Fruit fly (Drosophila melanogaster) whole organism, pupa: ENCODE data around the gene Atx-1.

ENCODE experiments used
- CG12605 ChIP-seq: fragments of 200-800 bp; sonication (Bioruptor generic); IDR thresholded peaks from 2 replicates; pipeline ENCODE4 v1.3.6; 2022; ENCODE audit warnings: missing biosample characterization, missing genetic modification characterization
- CG13204 ChIP-seq: fragments of 200-800 bp; sonication (Bioruptor generic); optimal IDR thresholded peaks from 2 replicates; lab custom pipeline; 2018; ENCODE audit warnings: missing biosample characterization, mild to moderate bottlenecking, missing genetic modification characterization, moderate library complexity
- CG34367 ChIP-seq: fragments of 200-800 bp; sonication (Bioruptor generic); optimal IDR thresholded peaks from 2 replicates; lab custom pipeline; 2018; ENCODE audit warnings: missing biosample characterization, mild to moderate bottlenecking, missing genetic modification characterization
- CG8159 ChIP-seq: fragments of 200-800 bp; sonication (Bioruptor generic); optimal IDR thresholded peaks from 3 replicates; lab custom pipeline; 2018; ENCODE audit warnings: missing biosample characterization, mild to moderate bottlenecking, missing genetic modification characterization, moderate library complexity
- EcR ChIP-seq: fragments of 200-800 bp; sonication (Bioruptor generic); optimal IDR thresholded peaks from 3 replicates; lab custom pipeline; 2019; ENCODE audit warnings: missing biosample characterization, missing genetic modification characterization, mild to moderate bottlenecking, moderate library complexity, missing genetic modification reagents
- Pif1A ChIP-seq: fragments of 200-800 bp; sonication (Bioruptor generic); optimal IDR thresholded peaks from 3 replicates; lab custom pipeline; 2016; ENCODE audit warnings: missing biosample characterization, missing genetic modification characterization
- Snoo ChIP-seq: fragments of 200-800 bp; sonication (Bioruptor generic); optimal IDR thresholded peaks from 3 replicates; lab custom pipeline; 2017; ENCODE audit warnings: missing biosample characterization, mild to moderate bottlenecking, missing genetic modification characterization, inconsistent platforms

- TF ChIP-seq Snoo (no peak), CG34367 (tag; lab: Kevin White, UChicago) (no peak), EcR (GFP tag; lab: Kevin White, UChicago) (peak; percentile 50), CG8159 (tag; lab: Kevin White, UChicago) (no peak), Pif1A (GFP tag; lab: Kevin White, UChicago) (no peak), CG13204 (GFP tag; lab: Kevin White, UChicago) (no peak), CG12605 (no peak)
Observed at dm6 chrX:6862521-6863288, 39.7 kb downstream of the Atx-1 start.
